Fruit fly (Drosophila melanogaster) whole organism, embryonic: Measurements from ENCODE around the gene dachs.

ENCODE experiments used
- Abd-B ChIP-seq: fragments of 200-800 bp; sonication (Bioruptor generic); optimal IDR thresholded peaks from 2 replicates; lab custom pipeline; 2018; ENCODE audit warnings: missing biosample characterization, mild to moderate bottlenecking, missing genetic modification characterization, moderate library complexity
- Atf3 ChIP-seq: fragments of 200-800 bp; sonication (Bioruptor generic); optimal IDR thresholded peaks from 3 replicates; lab custom pipeline; 2016; ENCODE audit warnings: missing biosample characterization, missing genetic modification characterization
- Blimp-1 ChIP-seq: fragments of 200-800 bp; sonication (Bioruptor generic); optimal IDR thresholded peaks from 3 replicates; lab custom pipeline; 2018; ENCODE audit warnings: missing biosample characterization, missing genetic modification characterization, mild to moderate bottlenecking, moderate library complexity, missing genetic modification reagents
- CG12219 ChIP-seq: fragments of 200-800 bp; sonication (Bioruptor generic); optimal IDR thresholded peaks from 3 replicates; lab custom pipeline; 2018; ENCODE audit warnings: missing biosample characterization, mild to moderate bottlenecking, missing genetic modification characterization
- CG14441 ChIP-seq: fragments of 200-800 bp; sonication (Bioruptor generic); IDR thresholded peaks from 2 replicates; pipeline ENCODE4 v1.3.6; 2022; ENCODE audit warnings: missing biosample characterization, missing genetic modification characterization
- CG14860 ChIP-seq: fragments of 200-800 bp; sonication (Bioruptor generic); IDR thresholded peaks from 3 replicates; pipeline ENCODE4 v1.3.6; 2022; ENCODE audit warnings: missing biosample characterization, missing genetic modification characterization; ENCODE audit not compliant: partially characterized antibody
- CG17612 ChIP-seq: fragments of 200-800 bp; sonication (Bioruptor generic); IDR thresholded peaks from 2 replicates; pipeline ENCODE4 v1.3.6; 2022; ENCODE audit warnings: missing biosample characterization, missing genetic modification characterization
- CG1792 ChIP-seq: fragments of 200-800 bp; sonication (Bioruptor generic); optimal IDR thresholded peaks from 2 replicates; lab custom pipeline; 2016; ENCODE audit warnings: missing biosample characterization, missing genetic modification characterization
- CG18476 ChIP-seq: fragments of 200-800 bp; sonication (Bioruptor generic); optimal IDR thresholded peaks from 2 replicates; lab custom pipeline; 2016; ENCODE audit warnings: missing biosample characterization, mild to moderate bottlenecking, missing genetic modification characterization
- CG34422 ChIP-seq: fragments of 200-800 bp; sonication (Bioruptor generic); IDR thresholded peaks from 3 replicates; pipeline ENCODE4 v1.3.6; 2022; ENCODE audit warnings: missing biosample characterization, missing genetic modification characterization
- CG4360 ChIP-seq: fragments of 200-800 bp; sonication (Bioruptor generic); IDR thresholded peaks from 2 replicates; pipeline ENCODE4 v1.3.6; 2022; ENCODE audit warnings: missing biosample characterization, missing genetic modification characterization
- CG6765 ChIP-seq: fragments of 200-800 bp; sonication (Bioruptor generic); optimal IDR thresholded peaks from 3 replicates; lab custom pipeline; 2017; ENCODE audit warnings: missing biosample characterization, mild to moderate bottlenecking, missing genetic modification characterization
- CG7745 ChIP-seq: fragments of 200-800 bp; sonication (Bioruptor generic); optimal IDR thresholded peaks from 2 replicates; lab custom pipeline; 2018; ENCODE audit warnings: missing biosample characterization, mild to moderate bottlenecking, missing genetic modification characterization, moderate library complexity
- CG7928 ChIP-seq: fragments of 200-800 bp; sonication (Bioruptor generic); optimal IDR thresholded peaks from 2 replicates; lab custom pipeline; 2017; ENCODE audit warnings: missing biosample characterization, mild to moderate bottlenecking, missing genetic modification characterization
- CkIIα-i1 ChIP-seq: fragments of 200-800 bp; sonication (Bioruptor generic); IDR thresholded peaks from 2 replicates; pipeline ENCODE4 v1.3.6; 2022; ENCODE audit warnings: missing biosample characterization, missing genetic modification characterization
- D19A ChIP-seq: fragments of 200-800 bp; optimal IDR thresholded peaks from 3 replicates; lab custom pipeline; 2019; ENCODE audit warnings: missing biosample characterization, mild to moderate bottlenecking, missing genetic modification characterization, moderate library complexity
- Dek ChIP-seq: fragments of 200-800 bp; sonication (Bioruptor generic); optimal IDR thresholded peaks from 3 replicates; lab custom pipeline; 2019; ENCODE audit warnings: missing biosample characterization, mild to moderate bottlenecking, missing genetic modification characterization, moderate library complexity
- Drgx ChIP-seq: fragments of 200-800 bp; sonication (Bioruptor generic); IDR thresholded peaks from 2 replicates; pipeline ENCODE4 v1.3.6; 2022; ENCODE audit warnings: missing biosample characterization, missing genetic modification characterization
- H2.0 ChIP-seq: fragments of 200-800 bp; sonication (Bioruptor generic); IDR thresholded peaks from 2 replicates; pipeline ENCODE4 v1.3.6; 2022; ENCODE audit warnings: missing biosample characterization, missing genetic modification characterization
- HLH3B ChIP-seq: fragments of 200-800 bp; sonication (Bioruptor generic); IDR thresholded peaks from 2 replicates; pipeline ENCODE4 v1.3.6; 2022; ENCODE audit warnings: missing biosample characterization, missing genetic modification characterization
- HmgD ChIP-seq: fragments of 200-800 bp; sonication (Bioruptor generic); optimal IDR thresholded peaks from 3 replicates; lab custom pipeline; 2016; ENCODE audit warnings: missing biosample characterization, missing genetic modification characterization
- HmgZ ChIP-seq: fragments of 200-800 bp; sonication (Bioruptor generic); optimal IDR thresholded peaks from 2 replicates; lab custom pipeline; 2018; ENCODE audit warnings: missing biosample characterization, mild to moderate bottlenecking, missing genetic modification characterization
- MTF-1 ChIP-seq: fragments of 200-800 bp; sonication (Bioruptor generic); optimal IDR thresholded peaks from 2 replicates; lab custom pipeline; 2018; ENCODE audit warnings: missing biosample characterization, mild to moderate bottlenecking, missing genetic modification characterization, borderline replicate concordance
- NFAT ChIP-seq: fragments of 200-800 bp; sonication (Bioruptor generic); IDR thresholded peaks from 2 replicates; pipeline ENCODE4 v1.3.6; 2022; ENCODE audit warnings: missing biosample characterization, missing genetic modification characterization
- NK7.1 ChIP-seq: fragments of 200-800 bp; sonication (Bioruptor generic); optimal IDR thresholded peaks from 3 replicates; lab custom pipeline; 2016; ENCODE audit warnings: missing biosample characterization, missing genetic modification characterization
- Nf-YC ChIP-seq: fragments of 200-800 bp; optimal IDR thresholded peaks from 3 replicates; lab custom pipeline; 2019; ENCODE audit warnings: missing biosample characterization, mild to moderate bottlenecking, missing genetic modification characterization, moderate library complexity
- Sry-β ChIP-seq: fragments of 200-800 bp; sonication (Bioruptor generic); optimal IDR thresholded peaks from 2 replicates; lab custom pipeline; 2018; ENCODE audit warnings: missing biosample characterization, mild to moderate bottlenecking, missing genetic modification characterization, moderate library complexity
- Sry-δ ChIP-seq: fragments of 200-800 bp; sonication (Bioruptor generic); optimal IDR thresholded peaks from 2 replicates; lab custom pipeline; 2016; ENCODE audit warnings: missing biosample characterization, missing genetic modification characterization
- TFAM ChIP-seq: fragments of 200-800 bp; sonication (Bioruptor generic); optimal IDR thresholded peaks from 2 replicates; lab custom pipeline; 2017; ENCODE audit warnings: missing biosample characterization, missing genetic modification characterization, inconsistent platforms
- Usf ChIP-seq: fragments of 200-800 bp; sonication (Bioruptor generic); optimal IDR thresholded peaks from 2 replicates; lab custom pipeline; 2017; ENCODE audit warnings: missing genotype, missing biosample characterization, missing genetic modification characterization
- ab ChIP-seq: fragments of 200-800 bp; sonication (Bioruptor generic); optimal IDR thresholded peaks from 2 replicates; lab custom pipeline; 2016; ENCODE audit warnings: missing biosample characterization, missing genetic modification characterization
- amos ChIP-seq: fragments of 200-800 bp; sonication (Bioruptor generic); IDR thresholded peaks from 2 replicates; pipeline ENCODE4 v1.3.6; 2022; ENCODE audit warnings: missing biosample characterization, missing genetic modification characterization; ENCODE audit not compliant: partially characterized antibody
- aop ChIP-seq: fragments of 200-800 bp; sonication (Bioruptor generic); IDR thresholded peaks from 2 replicates; pipeline ENCODE4 v1.3.6; 2022; ENCODE audit warnings: missing biosample characterization, missing genetic modification characterization
- ap ChIP-seq: fragments of 200-800 bp; sonication (Bioruptor generic); IDR thresholded peaks from 2 replicates; pipeline ENCODE4 v1.3.6; 2022; ENCODE audit warnings: missing biosample characterization, missing genetic modification characterization
- az2 ChIP-seq: fragments of 200-800 bp; sonication (Bioruptor generic); optimal IDR thresholded peaks from 3 replicates; lab custom pipeline; 2016; ENCODE audit warnings: missing biosample characterization, missing genetic modification characterization
- caup ChIP-seq: fragments of 200-800 bp; sonication (Bioruptor generic); optimal IDR thresholded peaks from 3 replicates; lab custom pipeline; 2017; ENCODE audit warnings: missing biosample characterization, mild to moderate bottlenecking, missing genetic modification characterization, moderate library complexity; ENCODE audit not compliant: severe bottlenecking
- cg ChIP-seq: fragments of 200-800 bp; sonication (Bioruptor generic); optimal IDR thresholded peaks from 3 replicates; lab custom pipeline; 2019; ENCODE audit warnings: missing biosample characterization, mild to moderate bottlenecking, missing genetic modification characterization, moderate library complexity
- crol ChIP-seq: fragments of 200-800 bp; sonication (Bioruptor generic); IDR thresholded peaks from 2 replicates; pipeline ENCODE4 v1.3.6; 2022; ENCODE audit warnings: missing biosample characterization, missing genetic modification characterization
- ems ChIP-seq: fragments of 200-800 bp; sonication (Bioruptor generic); optimal IDR thresholded peaks from 3 replicates; lab custom pipeline; 2016; ENCODE audit warnings: missing biosample characterization, missing genetic modification characterization
- fd102C ChIP-seq: fragments of 200-800 bp; sonication (Bioruptor generic); optimal IDR thresholded peaks from 2 replicates; lab custom pipeline; 2018; ENCODE audit warnings: missing biosample characterization, mild to moderate bottlenecking, missing genetic modification characterization, moderate library complexity
- fd64A ChIP-seq: fragments of 200-800 bp; sonication (Bioruptor generic); optimal IDR thresholded peaks from 3 replicates; lab custom pipeline; 2018; ENCODE audit warnings: missing biosample characterization, mild to moderate bottlenecking, missing genetic modification characterization
- fd96Cb ChIP-seq: fragments of 200-800 bp; sonication (Bioruptor generic); optimal IDR thresholded peaks from 2 replicates; lab custom pipeline; 2018; ENCODE audit warnings: missing biosample characterization, mild to moderate bottlenecking, missing genetic modification characterization, moderate library complexity
- inv ChIP-seq: fragments of 200-800 bp; sonication (Bioruptor generic); IDR thresholded peaks from 2 replicates; pipeline ENCODE4 v1.3.6; 2022; ENCODE audit warnings: missing biosample characterization, missing genetic modification characterization; ENCODE audit not compliant: partially characterized antibody
- pros ChIP-seq: fragments of 200-800 bp; sonication (Bioruptor generic); optimal IDR thresholded peaks from 3 replicates; lab custom pipeline; 2019; ENCODE audit warnings: missing biosample characterization, mild to moderate bottlenecking, missing genetic modification characterization, moderate library complexity
- seq ChIP-seq: fragments of 200-800 bp; sonication (Bioruptor generic); IDR thresholded peaks from 2 replicates; pipeline ENCODE4 v1.3.6; 2022; ENCODE audit warnings: missing biosample characterization, missing genetic modification characterization
- shn ChIP-seq: fragments of 200-800 bp; sonication (Bioruptor generic); optimal IDR thresholded peaks from 3 replicates; lab custom pipeline; 2016; ENCODE audit warnings: missing biosample characterization, missing genetic modification characterization
- sob ChIP-seq: fragments of 200-800 bp; sonication (Bioruptor generic); IDR thresholded peaks from 2 replicates; pipeline ENCODE4 v1.3.6; 2022; ENCODE audit warnings: missing biosample characterization, missing genetic modification characterization
- zf30C ChIP-seq: fragments of 200-800 bp; sonication (Bioruptor generic); optimal IDR thresholded peaks from 3 replicates; lab custom pipeline; 2018; ENCODE audit warnings: missing biosample characterization, mild to moderate bottlenecking, missing genetic modification characterization

The dachs gene

DNA sequence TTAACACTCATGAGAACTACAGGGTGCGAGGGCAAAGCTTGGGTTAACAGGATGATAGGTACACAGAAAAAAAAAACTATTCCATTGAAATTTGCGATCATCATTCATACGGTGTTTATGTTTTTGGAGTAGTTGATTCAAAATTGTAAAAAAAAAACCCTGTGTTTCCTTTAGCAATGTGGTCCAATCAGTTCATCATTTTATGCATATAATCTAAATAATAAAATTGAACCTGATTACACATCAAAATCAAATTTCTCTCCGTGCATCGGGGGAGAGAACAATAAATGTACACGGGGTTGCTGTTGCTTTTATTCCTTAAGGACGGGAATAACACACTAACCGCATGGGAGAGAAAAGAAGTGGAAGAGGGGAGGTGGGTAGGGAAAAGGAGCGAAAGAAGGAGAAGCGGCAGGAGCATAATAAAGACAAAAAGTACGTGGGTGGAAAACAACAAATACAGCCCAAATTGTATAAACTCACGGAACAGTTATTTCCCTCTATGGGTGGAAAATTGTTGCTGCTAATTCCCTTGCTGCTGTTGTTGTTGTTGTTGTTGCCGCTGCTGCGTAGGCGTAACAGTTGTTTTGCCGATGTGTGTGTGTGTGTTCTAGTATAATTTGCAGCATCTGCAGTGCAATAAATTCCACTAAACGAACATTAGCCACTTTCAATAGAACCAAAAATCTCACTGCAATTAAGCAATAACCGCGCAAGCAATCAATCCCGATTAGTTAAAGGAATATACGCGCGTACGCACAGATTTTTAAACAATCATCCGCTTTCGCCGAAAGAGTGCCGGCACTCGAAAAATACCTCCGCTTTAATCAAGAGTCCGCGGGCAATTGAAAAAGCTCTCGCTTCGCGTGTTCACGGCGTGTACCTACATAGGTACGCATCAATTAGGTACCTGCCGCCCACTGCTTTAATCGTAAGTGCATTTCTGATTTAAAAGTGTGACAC lies 3.2 kb upstream of the dachs start, which contains the start of gene Agpat2 (continued):
- TF ChIP-seq CG14860 (GFP tag; lab: Robert Waterston, UW): no peak
- peak; percentile 52 for TF ChIP-seq Nf-YC (tag; lab: Kevin White, UChicago)
- peak; percentile 72 for TF ChIP-seq D19A (tag; lab: Kevin White, UChicago)
- TF ChIP-seq MTF-1 (GFP tag; lab: Kevin White, UChicago): peak; percentile 70
- TF ChIP-seq CG6765 (GFP tag; lab: Kevin White, UChicago): peak; percentile 28
- peak; percentile 31 for TF ChIP-seq ab (GFP tag; lab: Kevin White, UChicago)
- peak; percentile 89 for TF ChIP-seq zf30C (GFP tag; lab: Kevin White, UChicago)
- TF ChIP-seq CkIIα-i1: no peak
- TF ChIP-seq az2 (GFP tag; lab: Kevin White, UChicago): peak; percentile 89
- peak; percentile 79 for TF ChIP-seq seq (GFP tag; lab: Robert Waterston, UW)
- peak; percentile 44 for TF ChIP-seq CG7928
- no peak; the same call in 1 of the 2 replicates for TF ChIP-seq CG17612 (GFP tag; lab: Robert Waterston, UW)
- peak; percentile 69 for TF ChIP-seq ap (GFP tag; lab: Robert Waterston, UW)
- TF ChIP-seq CG34422: peak; percentile 66; the same call in 2 of the 3 replicates
- peak; percentile 83 for TF ChIP-seq HLH3B (GFP tag; lab: Robert Waterston, UW)
- TF ChIP-seq CG12219 (GFP tag; lab: Kevin White, UChicago): peak; percentile 74
- peak; percentile 86 for TF ChIP-seq fd96Cb (tag; lab: Kevin White, UChicago)
- peak; percentile 82 for TF ChIP-seq ems
- TF ChIP-seq Abd-B (GFP tag; lab: Kevin White, UChicago): peak; percentile 71
- no peak for TF ChIP-seq fd102C (GFP tag; lab: Kevin White, UChicago)
- TF ChIP-seq Sry-β (GFP tag; lab: Kevin White, UChicago): peak; percentile 23
- peak; percentile 58 for TF ChIP-seq NK7.1 (GFP tag; lab: Kevin White, UChicago)
- TF ChIP-seq amos (GFP tag; lab: Robert Waterston, UW): peak; percentile 5; the same call in 1 of the 2 replicates
- no peak for TF ChIP-seq inv (GFP tag; lab: Robert Waterston, UW)
- TF ChIP-seq CG4360 (GFP tag; lab: Robert Waterston, UW): peak; percentile 87
- TF ChIP-seq shn (GFP tag; lab: Kevin White, UChicago): peak; percentile 76
- TF ChIP-seq pros: peak; percentile 96
- TF ChIP-seq Usf: peak; percentile 53
- TF ChIP-seq H2.0 (GFP tag; lab: Robert Waterston, UW): peak; percentile 63
- no peak for TF ChIP-seq Drgx (GFP tag; lab: Robert Waterston, UW)
- TF ChIP-seq HmgD (GFP tag; lab: Kevin White, UChicago): peak; percentile 20
- peak; percentile 68 for TF ChIP-seq CG14441 (GFP tag; lab: Robert Waterston, UW)
- peak; percentile 58; the same call in 1 of the 2 replicates for TF ChIP-seq aop (GFP tag; lab: Robert Waterston, UW)
- peak; percentile 32 for TF ChIP-seq Sry-δ (GFP tag; lab: Kevin White, UChicago)
- peak; percentile 23 for TF ChIP-seq cg (GFP tag; lab: Kevin White, UChicago)
- peak; percentile 49 for TF ChIP-seq CG1792
- TF ChIP-seq TFAM (GFP tag; lab: Kevin White, UChicago): peak; percentile 19
- no peak for TF ChIP-seq CG7745
- TF ChIP-seq NFAT: 0 out of 2 replicates have a peak, but pooled peaks have one; percentile 26
- peak; percentile 78 for TF ChIP-seq Dek (tag; lab: Kevin White, UChicago)
- TF ChIP-seq Atf3 (GFP tag; lab: Kevin White, UChicago): peak; percentile 59
- peak; percentile 76 for TF ChIP-seq sob
- TF ChIP-seq HmgZ (tag; lab: Kevin White, UChicago): peak; percentile 61
- TF ChIP-seq fd64A (GFP tag; lab: Kevin White, UChicago): peak; percentile 38
- TF ChIP-seq caup (GFP tag; lab: Kevin White, UChicago): peak; percentile 81
- peak; percentile 86 for TF ChIP-seq Blimp-1
- TF ChIP-seq crol (GFP tag; lab: Robert Waterston, UW): peak; percentile 77
- peak; percentile 85 for TF ChIP-seq CG18476
